Worm (Caenorhabditis elegans): ENCODE measurements around the gene K09C8.7.

The K09C8.7 gene

DNA sequence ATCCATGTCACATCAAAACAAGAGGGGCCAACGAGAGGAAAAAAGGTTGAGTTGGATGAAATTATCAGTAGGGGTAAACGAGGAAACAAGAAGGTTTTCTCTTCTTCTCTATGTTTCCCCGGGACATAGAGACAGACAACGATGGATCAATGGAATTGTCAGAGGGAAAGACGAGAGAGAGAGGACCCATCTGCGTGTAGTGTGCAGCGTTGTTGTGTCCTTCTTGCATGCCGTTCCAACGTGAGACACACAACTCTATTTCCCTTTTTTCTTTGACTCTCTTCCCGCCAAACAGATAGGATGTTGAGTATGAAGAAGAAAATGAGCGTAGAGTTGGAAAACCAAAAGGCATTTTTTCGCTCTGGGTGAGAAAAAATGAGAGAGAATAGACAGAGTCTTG lies 50.2 kb downstream of the K09C8.7 start (continued):
- TF ChIP-seq zag-1 (tag; optimal IDR thresholded peaks at IDR 0.05) (no peak), mxl-2 (GFP tag; conservative IDR thresholded peaks at IDR 0.05) (no peak)
